Fruit fly (Drosophila melanogaster) whole organism, adult: ENCODE results near the gene wol.

Source experiments
- CG11617 ChIP-seq: fragments of 200-800 bp; sonication (Bioruptor generic); optimal IDR thresholded peaks from 2 replicates; lab custom pipeline; 2017; ENCODE audit warnings: mild to moderate bottlenecking, missing biosample characterization, missing genetic modification reagents, missing genetic modification characterization
- CG12768 ChIP-seq: fragments of 200-800 bp; sonication (Bioruptor generic); optimal IDR thresholded peaks from 2 replicates; lab custom pipeline; 2017; ENCODE audit warnings: missing biosample characterization, missing genetic modification characterization, mild to moderate bottlenecking, moderate library complexity, missing genetic modification reagents
- CG14711 ChIP-seq: fragments of 200-800 bp; sonication (Bioruptor generic); optimal IDR thresholded peaks from 2 replicates; lab custom pipeline; 2018; ENCODE audit warnings: missing biosample characterization, mild to moderate bottlenecking, missing genetic modification characterization, moderate library complexity
- CG1620 ChIP-seq: fragments of 200-800 bp; sonication (Bioruptor generic); optimal IDR thresholded peaks from 2 replicates; lab custom pipeline; 2016; ENCODE audit warnings: missing biosample characterization, missing genetic modification characterization
- CG33017 ChIP-seq: fragments of 200-800 bp; sonication (Bioruptor generic); optimal IDR thresholded peaks from 2 replicates; lab custom pipeline; 2018; ENCODE audit warnings: missing biosample characterization, mild to moderate bottlenecking, missing genetic modification characterization, moderate library complexity
- CG5204 ChIP-seq: fragments of 200-800 bp; sonication (Bioruptor generic); optimal IDR thresholded peaks from 2 replicates; lab custom pipeline; 2016; ENCODE audit warnings: missing biosample characterization, missing genetic modification characterization
- CG7045 ChIP-seq: fragments of 200-800 bp; sonication (Bioruptor generic); optimal IDR thresholded peaks from 2 replicates; lab custom pipeline; 2017; ENCODE audit warnings: missing biosample characterization, mild to moderate bottlenecking, missing genetic modification characterization
- CG7101 ChIP-seq: fragments of 200-800 bp; sonication (Bioruptor generic); optimal IDR thresholded peaks from 2 replicates; lab custom pipeline; 2018; ENCODE audit warnings: missing biosample characterization, mild to moderate bottlenecking, missing genetic modification characterization, moderate library complexity
- Clk ChIP-seq: fragments of 200-800 bp; sonication (Bioruptor generic); optimal IDR thresholded peaks from 2 replicates; lab custom pipeline; 2017; ENCODE audit warnings: missing biosample characterization, missing genetic modification characterization
- Crg-1 ChIP-seq: fragments of 200-800 bp; sonication (Bioruptor generic); optimal IDR thresholded peaks from 2 replicates; lab custom pipeline; 2016; ENCODE audit warnings: missing biosample characterization, missing genetic modification characterization
- Hr96 ChIP-seq: fragments of 200-800 bp; sonication (Bioruptor generic); optimal IDR thresholded peaks from 2 replicates; lab custom pipeline; 2016; ENCODE audit warnings: missing biosample characterization, missing genetic modification characterization
- Mnt ChIP-seq: fragments of 200-800 bp; sonication (Bioruptor generic); optimal IDR thresholded peaks from 2 replicates; lab custom pipeline; 2016; ENCODE audit warnings: missing biosample characterization, mild to moderate bottlenecking, missing genetic modification characterization
- bab1 ChIP-seq: fragments of 200-800 bp; sonication (Bioruptor generic); optimal IDR thresholded peaks from 3 replicates; lab custom pipeline; 2019; ENCODE audit warnings: missing biosample characterization, mild to moderate bottlenecking, missing genetic modification characterization, moderate library complexity
- cic ChIP-seq: fragments of 200-800 bp; sonication (Bioruptor generic); optimal IDR thresholded peaks from 2 replicates; lab custom pipeline; 2017; ENCODE audit warnings: missing biosample characterization, mild to moderate bottlenecking, missing genetic modification characterization, moderate library complexity
- cnc ChIP-seq, 2 experiments: fragments of >200 bp; optimal IDR thresholded peaks; 2 replicates each; lab custom pipeline; 2017
- kay ChIP-seq: fragments of 200-800 bp; sonication (Bioruptor generic); peaks from one replicate; lab custom pipeline; 2016; ENCODE audit warnings: missing biosample characterization, missing genetic modification characterization, borderline replicate concordance
- ovo ChIP-seq: fragments of 200-800 bp; sonication (Bioruptor generic); optimal IDR thresholded peaks from 2 replicates; lab custom pipeline; 2016; ENCODE audit warnings: missing biosample characterization, missing genetic modification characterization
- pad ChIP-seq: fragments of 200-800 bp; sonication (Bioruptor generic); optimal IDR thresholded peaks from 3 replicates; lab custom pipeline; 2017; ENCODE audit warnings: missing biosample characterization, missing genetic modification characterization, mild to moderate bottlenecking, moderate library complexity, missing genetic modification reagents
- tj ChIP-seq: fragments of 200-800 bp; sonication (Bioruptor generic); optimal IDR thresholded peaks from 3 replicates; lab custom pipeline; 2017; ENCODE audit warnings: missing biosample characterization, mild to moderate bottlenecking, missing genetic modification characterization, moderate library complexity
- toe ChIP-seq: fragments of 200-800 bp; sonication (Bioruptor generic); optimal IDR thresholded peaks from 2 replicates; lab custom pipeline; 2016; ENCODE audit warnings: missing biosample characterization, missing genetic modification characterization

Gene wol

DNA sequence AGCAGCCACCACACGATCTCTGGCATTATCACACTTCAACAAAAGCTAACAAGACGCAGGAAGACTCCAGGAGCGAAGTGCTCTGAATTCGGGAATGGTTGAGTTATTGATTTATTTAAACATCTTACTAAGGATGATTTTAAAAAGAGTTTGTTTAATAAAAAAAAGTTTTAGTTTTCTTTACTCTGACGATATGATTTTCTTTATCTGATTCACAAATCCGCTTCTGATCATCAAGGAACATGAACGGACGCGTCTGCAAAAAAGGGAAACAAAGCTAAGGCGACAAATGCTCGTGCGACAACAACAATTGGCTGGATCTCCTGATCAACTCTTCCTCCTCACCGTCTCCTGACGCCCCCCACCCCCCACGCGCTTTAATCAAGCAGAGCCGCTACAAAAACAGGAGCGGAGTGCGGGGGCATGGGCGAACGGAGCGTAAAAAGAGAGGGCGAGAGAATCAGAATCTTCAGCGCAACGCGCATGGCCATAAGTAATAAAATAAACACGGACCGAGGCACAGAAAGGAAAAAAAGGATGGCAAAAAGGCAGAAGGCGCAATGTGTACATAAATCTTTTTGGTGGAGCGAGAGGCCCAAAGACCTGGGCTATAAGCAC, 3.5 kb downstream of the wol start:
- TF ChIP-seq bab1 (GFP tag; lab: Kevin White, UChicago) (peak; percentile 18), pad (no peak)

dm6 chr2L:8297070-8297469, 5.7 kb downstream of the wol start:
- TF ChIP-seq CG1620 (GFP tag; lab: Kevin White, UChicago) (no peak), ovo (GFP tag; lab: Kevin White, UChicago) (no peak), CG11617 (GFP tag; lab: Kevin White, UChicago) (no peak), cic (GFP tag; lab: Kevin White, UChicago) (no peak), Mnt (GFP tag; lab: Kevin White, UChicago) (no peak), CG14711 (no peak), kay (GFP tag; lab: Kevin White, UChicago) (no peak), CG33017 (tag; lab: Kevin White, UChicago) (no peak), toe (GFP tag; lab: Kevin White, UChicago) (no peak), Hr96 (GFP tag; lab: Kevin White, UChicago) (no peak)

- no peak for TF ChIP-seq CG12768 (GFP tag; lab: Kevin White, UChicago)
- no peak for TF ChIP-seq cic (GFP tag; lab: Kevin White, UChicago)
- TF ChIP-seq CG7101 (tag; lab: Kevin White, UChicago) = no peak
- no peak for TF ChIP-seq bab1 (GFP tag; lab: Kevin White, UChicago)
- no peak for TF ChIP-seq CG11617 (GFP tag; lab: Kevin White, UChicago)
- TF ChIP-seq CG33017 (tag; lab: Kevin White, UChicago) = no peak
- TF ChIP-seq tj = no peak
These were observed 6.4 kb downstream of the wol start for dm6 chr2L:8296395-8296794.

DNA sequence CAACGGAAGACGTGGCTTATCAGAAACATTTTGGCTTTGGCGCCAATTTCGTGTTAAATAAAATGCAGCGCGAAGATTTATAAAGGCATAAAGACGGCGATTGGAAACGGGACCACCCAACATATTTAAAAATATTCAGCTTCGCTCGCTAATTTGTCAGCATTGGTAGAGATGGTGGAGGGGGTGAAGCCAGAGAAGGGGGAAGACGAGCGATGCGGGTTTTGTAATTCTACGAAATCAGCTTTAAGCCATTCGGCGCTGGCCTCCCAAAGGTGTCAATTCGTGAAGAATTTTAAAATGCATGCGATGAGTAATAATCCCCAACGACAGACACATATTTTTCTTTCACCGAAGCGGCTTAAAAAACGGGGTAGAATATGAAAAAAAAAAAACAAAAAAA, 8.7 kb downstream of the wol start:
- no peak for TF ChIP-seq Hr96 (GFP tag; lab: Kevin White, UChicago)
- no peak for TF ChIP-seq cic (GFP tag; lab: Kevin White, UChicago)
- TF ChIP-seq tj = peak; percentile 98
- TF ChIP-seq ovo (GFP tag; lab: Kevin White, UChicago) = no peak

DNA sequence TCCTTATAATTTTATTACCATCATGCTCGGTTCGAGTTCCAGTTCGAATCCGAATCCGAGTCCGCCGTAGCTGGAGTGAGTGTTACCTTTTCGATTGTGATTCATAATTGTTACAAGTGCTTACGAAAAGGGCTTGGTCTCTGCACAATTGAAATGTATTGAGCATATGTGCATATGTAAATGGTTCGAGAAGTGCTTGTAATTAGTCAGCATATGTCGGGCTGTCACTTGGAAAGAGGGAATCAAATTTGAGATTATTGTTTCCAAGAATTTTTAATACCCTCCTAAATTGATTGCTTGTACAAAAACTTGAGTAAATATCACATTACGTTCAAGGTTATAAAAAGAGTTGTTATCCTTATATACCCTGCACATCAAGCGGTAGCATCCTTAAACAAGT, 9.3 kb downstream of the wol start:
- no peak for TF ChIP-seq ovo (GFP tag; lab: Kevin White, UChicago)
- TF ChIP-seq CG12768 (GFP tag; lab: Kevin White, UChicago) = no peak
- no peak for TF ChIP-seq kay (GFP tag; lab: Kevin White, UChicago)

dm6 chr2L:8292159-8292887, 10.5 kb downstream of the wol start:
- no peak for TF ChIP-seq CG1620 (GFP tag; lab: Kevin White, UChicago)
- TF ChIP-seq cic (GFP tag; lab: Kevin White, UChicago) = no peak
- peak; percentile 59 for TF ChIP-seq kay (GFP tag; lab: Kevin White, UChicago)
- no peak for TF ChIP-seq cnc (optimal IDR thresholded peaks at IDR 0.05; lab: Kevin White, UChicago)
- TF ChIP-seq tj = no peak
- peak; percentile 3 for TF ChIP-seq CG7101 (tag; lab: Kevin White, UChicago)
- peak; percentile 27 for TF ChIP-seq bab1 (GFP tag; lab: Kevin White, UChicago)

- no peak for TF ChIP-seq CG11617 (GFP tag; lab: Kevin White, UChicago)
- peak; percentile 65 for TF ChIP-seq kay (GFP tag; lab: Kevin White, UChicago)
- TF ChIP-seq CG33017 (tag; lab: Kevin White, UChicago) = no peak
- peak; percentile 3 for TF ChIP-seq CG7045
These were observed 12.0 kb downstream of the wol start for dm6 chr2L:8290653-8291233.

- TF ChIP-seq CG1620 (GFP tag; lab: Kevin White, UChicago) (no peak), Clk (no peak), Mnt (GFP tag; lab: Kevin White, UChicago) (no peak), Crg-1 (GFP tag; lab: Kevin White, UChicago) (no peak), kay (GFP tag; lab: Kevin White, UChicago) (no peak), CG11617 (GFP tag; lab: Kevin White, UChicago) (no peak), cic (GFP tag; lab: Kevin White, UChicago) (no peak), CG7045 (no peak), tj (no peak), cnc (optimal IDR thresholded peaks at IDR 0.05; lab: Kevin White, UChicago) (no peak), ovo (GFP tag; lab: Kevin White, UChicago) (no peak), CG12768 (GFP tag; lab: Kevin White, UChicago) (no peak), CG5204 (GFP tag; lab: Kevin White, UChicago) (no peak), bab1 (GFP tag; lab: Kevin White, UChicago) (no peak), CG14711 (no peak), CG33017 (tag; lab: Kevin White, UChicago) (no peak), Hr96 (GFP tag; lab: Kevin White, UChicago) (no peak), toe (GFP tag; lab: Kevin White, UChicago) (no peak), pad (no peak)
These were observed 12.7 kb downstream of the wol start for dm6 chr2L:8290092-8290424.
